Worm (Caenorhabditis elegans) whole organism, L1 larva: ENCODE results near the gene srj-21.

Experiments used
- C04F5.9 ChIP-seq: sonication (generic microtip); optimal IDR thresholded peaks from 2 replicates; lab custom pipeline; 2016; ENCODE audit warnings: missing genetic modification characterization, missing compliant biosample characterization
- alr-1 ChIP-seq: fragments of 200-800 bp; sonication (Bioruptor generic); optimal IDR thresholded peaks from 2 replicates; lab custom pipeline; 2018; ENCODE audit warnings: borderline replicate concordance, mild to moderate bottlenecking, missing genetic modification characterization, missing compliant biosample characterization
- aly-2 ChIP-seq: fragments of 150-350 bp; optimal IDR thresholded peaks from 2 replicates; lab custom pipeline; 2014; ENCODE audit warnings: missing biosample characterization, missing genetic modification characterization
- ama-1 ChIP-seq: fragments of 150-350 bp; optimal IDR thresholded peaks from 2 replicates; lab custom pipeline; 2014
- blmp-1 ChIP-seq: fragments of 150-350 bp; optimal IDR thresholded peaks from 2 replicates; lab custom pipeline; 2014; ENCODE audit warnings: missing biosample characterization, missing genetic modification characterization
- efl-1 ChIP-seq, 4 experiments: fragments of 150-350 bp; optimal IDR thresholded peaks in 3 of 4; peaks in 1 of 4; 1 replicate in 1 of 4; 2 replicates in 3 of 4; lab custom pipeline; 2014; ENCODE audit warnings: missing biosample characterization in 2 of 4, missing genetic modification characterization in 2 of 4, missing genetic modification reagents in 2 of 4
- egl-13 ChIP-seq: sonication (generic microtip); optimal IDR thresholded peaks from 2 replicates; lab custom pipeline; 2016; ENCODE audit warnings: missing genotype, missing genetic modification reagents, missing genetic modification characterization, missing compliant biosample characterization
- elt-2 ChIP-seq: sonication (generic microtip); optimal IDR thresholded peaks from 2 replicates; lab custom pipeline; 2016; ENCODE audit warnings: missing genetic modification characterization, mild to moderate bottlenecking, inconsistent platforms, missing compliant biosample characterization, missing genetic modification reagents
- elt-3 ChIP-seq, 6 experiments: fragments of 150-350 bp in 1 of 6; sonication (generic microtip); optimal IDR thresholded peaks; 2 replicates each; lab custom pipeline; 2017 to 2018; ENCODE audit warnings: missing biosample characterization in 6 of 6, missing genetic modification characterization in 6 of 6, inconsistent platforms in 1 of 6
- hlh-17 ChIP-seq: fragments of 200-800 bp; sonication (Bioruptor generic); optimal IDR thresholded peaks from 2 replicates; lab custom pipeline; 2018; ENCODE audit warnings: missing genetic modification characterization, mild to moderate bottlenecking, missing compliant biosample characterization, moderate library complexity, borderline replicate concordance
- hlh-4 ChIP-seq: sonication (generic microtip); optimal IDR thresholded peaks from 2 replicates; lab custom pipeline; 2016; ENCODE audit warnings: mild to moderate bottlenecking, missing genetic modification characterization, missing compliant biosample characterization
- hpl-2 ChIP-seq: fragments of 150-350 bp; optimal IDR thresholded peaks from 2 replicates; lab custom pipeline; 2014; ENCODE audit warnings: missing biosample characterization, missing genetic modification reagents, missing genetic modification characterization
- irx-1 ChIP-seq: sonication (generic microtip); optimal IDR thresholded peaks from 2 replicates; lab custom pipeline; 2016; ENCODE audit warnings: missing genetic modification characterization, missing compliant biosample characterization
- jun-1 ChIP-seq: fragments of 150-350 bp; optimal IDR thresholded peaks from 2 replicates; lab custom pipeline; 2014; ENCODE audit warnings: missing biosample characterization, missing genetic modification reagents, missing genetic modification characterization
- lin-13 ChIP-seq: fragments of 150-350 bp; optimal IDR thresholded peaks from 2 replicates; lab custom pipeline; 2014; ENCODE audit warnings: missing biosample characterization, missing genetic modification reagents, missing genetic modification characterization
- lin-14 ChIP-seq: fragments of 200-800 bp; sonication (Bioruptor generic); optimal IDR thresholded peaks from 2 replicates; lab custom pipeline; 2018; ENCODE audit warnings: mild to moderate bottlenecking, missing genetic modification characterization, moderate library complexity, missing compliant biosample characterization
- lin-35 ChIP-seq, 2 experiments: fragments of 150-350 bp; optimal IDR thresholded peaks; 2 replicates each; lab custom pipeline; 2014; ENCODE audit warnings: missing biosample characterization in 2 of 2, missing genetic modification characterization in 2 of 2, missing genetic modification reagents in 2 of 2
- lsy-2 ChIP-seq, 2 experiments: fragments of 150-350 bp; optimal IDR thresholded peaks; 2 replicates each; lab custom pipeline; 2014; ENCODE audit warnings: missing biosample characterization in 2 of 2, missing genetic modification characterization in 2 of 2
- mdl-1 ChIP-seq, 2 experiments: fragments of 150-350 bp; optimal IDR thresholded peaks; 2 replicates each; lab custom pipeline; 2014 to 2017; ENCODE audit warnings: missing biosample characterization in 2 of 2, missing genetic modification characterization in 2 of 2, inconsistent platforms in 1 of 2
- mep-1 ChIP-seq: fragments of 150-350 bp; optimal IDR thresholded peaks from 2 replicates; lab custom pipeline; 2014; ENCODE audit warnings: missing biosample characterization, missing genetic modification characterization
- nhr-12 ChIP-seq: sonication (generic microtip); optimal IDR thresholded peaks from 2 replicates; lab custom pipeline; 2017; ENCODE audit warnings: missing biosample characterization, missing genetic modification characterization
- nhr-47 ChIP-seq: sonication (generic microtip); optimal IDR thresholded peaks from 2 replicates; lab custom pipeline; 2016; ENCODE audit warnings: mild to moderate bottlenecking, missing genetic modification characterization, moderate library complexity, missing compliant biosample characterization
- nhr-71 ChIP-seq: sonication (generic microtip); optimal IDR thresholded peaks from 2 replicates; lab custom pipeline; 2016; ENCODE audit warnings: mild to moderate bottlenecking, missing genetic modification characterization, moderate library complexity, missing compliant biosample characterization
- nhr-85 ChIP-seq: sonication (generic microtip); peaks from one replicate; lab custom pipeline; 2016; ENCODE audit warnings: missing genetic modification characterization, inconsistent platforms, missing compliant biosample characterization
- snu-23 ChIP-seq: sonication (generic microtip); optimal IDR thresholded peaks from 2 replicates; lab custom pipeline; 2016; ENCODE audit warnings: missing genetic modification characterization, missing compliant biosample characterization
- sox-4 ChIP-seq: sonication (generic microtip); optimal IDR thresholded peaks from 2 replicates; lab custom pipeline; 2016; ENCODE audit warnings: missing genetic modification characterization, missing compliant biosample characterization
- tbx-2 ChIP-seq: sonication (generic microtip); optimal IDR thresholded peaks from 2 replicates; lab custom pipeline; 2016; ENCODE audit warnings: missing genetic modification characterization, missing compliant biosample characterization
- unc-130 ChIP-seq: fragments of 150-350 bp; optimal IDR thresholded peaks from 2 replicates; lab custom pipeline; 2017; ENCODE audit warnings: missing biosample characterization, missing genetic modification characterization, inconsistent platforms
- unc-62 ChIP-seq: fragments of 150-350 bp; optimal IDR thresholded peaks from 2 replicates; lab custom pipeline; 2014; ENCODE audit warnings: missing biosample characterization, missing genetic modification reagents, missing genetic modification characterization

srj-21 gene

DNA sequence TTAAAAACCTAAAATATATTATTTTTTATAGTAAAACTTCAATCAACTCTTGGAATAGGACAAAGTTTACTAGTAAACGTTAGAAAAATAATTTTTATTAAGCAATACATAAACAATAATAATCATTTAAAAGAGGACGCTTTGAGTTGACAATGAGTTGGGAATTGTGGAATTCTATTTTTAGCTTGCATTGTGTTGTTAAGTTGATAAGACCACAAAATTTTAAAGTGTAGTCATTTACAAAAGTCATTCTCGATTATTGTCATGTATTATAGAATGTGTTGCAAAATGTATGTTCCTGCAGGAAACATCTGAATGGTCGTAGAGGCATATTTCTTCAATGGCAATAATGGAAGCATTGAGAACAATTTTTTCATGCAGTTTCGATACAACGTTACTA is 34.1 kb upstream of the srj-21 start:
- no peak for TF ChIP-seq egl-13 (tag; lab: Kevin White, UChicago)
- TF ChIP-seq blmp-1, result no peak
- no peak for TF ChIP-seq alr-1 (tag; lab: Kevin White, UChicago)
- no peak for TF ChIP-seq efl-1 (optimal IDR thresholded peaks at IDR 0.05; lab: Kevin White, UChicago)
- TF ChIP-seq efl-1 (GFP tag; optimal IDR thresholded peaks at IDR 0.05 in 1 of 2; lab: Kevin White, UChicago), result peak in 1 of 2 experiments; percentile 50
- peak; percentile 16 for TF ChIP-seq elt-2 (tag; lab: Kevin White, UChicago)

ce11 chrV:10711829-10712607 is 33.1 kb upstream of the srj-21 start:
- TF ChIP-seq lin-35 (GFP tag; optimal IDR thresholded peaks at IDR 0.05; lab: Kevin White, UChicago) (peak in 1 of 2 experiments; percentile 39), unc-130 (tag; lab: Kevin White, UChicago) (peak; percentile 7), tbx-2 (peak; percentile 39), alr-1 (tag; lab: Kevin White, UChicago) (no peak), lin-14 (GFP tag; lab: Kevin White, UChicago) (peak; percentile 39), snu-23 (GFP tag; lab: Kevin White, UChicago) (peak; percentile 5), sox-4 (tag; lab: Kevin White, UChicago) (peak; percentile 40), aly-2 (peak; percentile 74), jun-1 (tag; lab: Kevin White, UChicago) (peak; percentile 4), elt-3 (tag; optimal IDR thresholded peaks at IDR 0.05; lab: Kevin White, UChicago) (peak in 1 of 6 experiments; percentile 10), hlh-4 (no peak), egl-13 (tag; lab: Kevin White, UChicago) (no peak), lsy-2 (tag; optimal IDR thresholded peaks at IDR 0.05; lab: Kevin White, UChicago) (peak in 1 of 2 experiments; percentile 40), mep-1 (tag; lab: Kevin White, UChicago) (peak; percentile 0), efl-1 (optimal IDR thresholded peaks at IDR 0.05; lab: Kevin White, UChicago) (peak; percentile 3 to 6), efl-1 (GFP tag; optimal IDR thresholded peaks at IDR 0.05 in 1 of 2; lab: Kevin White, UChicago) (peak in 1 of 2 experiments; percentile 73), unc-62 (no peak), nhr-12 (tag; lab: Kevin White, UChicago) (no peak), ama-1 (lab: Kevin White, UChicago) (peak; percentile 52), blmp-1 (peak; percentile 56), nhr-85 (tag; lab: Kevin White, UChicago) (peak; percentile 64), nhr-71 (tag; lab: Kevin White, UChicago) (peak; percentile 4), mdl-1 (tag; optimal IDR thresholded peaks at IDR 0.05; lab: Kevin White, UChicago) (peak in 1 of 2 experiments; percentile 28)

ce11 chrV:10712608-10712900 is 32.6 kb upstream of the srj-21 start:
- no peak for TF ChIP-seq lin-13 (GFP tag; lab: Kevin White, UChicago)
- TF ChIP-seq efl-1 (optimal IDR thresholded peaks at IDR 0.05; lab: Kevin White, UChicago), result no peak
- TF ChIP-seq efl-1 (GFP tag; optimal IDR thresholded peaks at IDR 0.05 in 1 of 2; lab: Kevin White, UChicago), result peak in 1 of 2 experiments; percentile 84
- no peak for TF ChIP-seq lin-14 (GFP tag; lab: Kevin White, UChicago)
- no peak for TF ChIP-seq nhr-47 (tag; lab: Kevin White, UChicago)

ce11 chrV:10713704-10714239 is 31.4 kb upstream of the srj-21 start:
- no peak for TF ChIP-seq irx-1 (tag; lab: Kevin White, UChicago)
- TF ChIP-seq hlh-17, result no peak
- no peak for TF ChIP-seq efl-1 (optimal IDR thresholded peaks at IDR 0.05; lab: Kevin White, UChicago)
- TF ChIP-seq efl-1 (GFP tag; optimal IDR thresholded peaks at IDR 0.05 in 1 of 2; lab: Kevin White, UChicago), result peak in 1 of 2 experiments; percentile 90
- peak; percentile 80 for TF ChIP-seq aly-2

- TF ChIP-seq C04F5.9 (tag; lab: Kevin White, UChicago) (no peak), efl-1 (optimal IDR thresholded peaks at IDR 0.05; lab: Kevin White, UChicago) (no peak), efl-1 (GFP tag; optimal IDR thresholded peaks at IDR 0.05 in 1 of 2; lab: Kevin White, UChicago) (peak in 1 of 2 experiments; percentile 87), lin-35 (GFP tag; optimal IDR thresholded peaks at IDR 0.05; lab: Kevin White, UChicago) (peak in 1 of 2 experiments; percentile 2), hpl-2 (GFP tag; lab: Kevin White, UChicago) (no peak)
Measured at ce11 chrV:10714630-10715029, 30.5 kb upstream of the srj-21 start.
